Worm (Caenorhabditis elegans): ENCODE data around the gene Y46G5A.15.

- TF ChIP-seq nhr-76 (tag; optimal IDR thresholded peaks at IDR 0.05) (no peak), lir-3 (tag; optimal IDR thresholded peaks at IDR 0.05; ENCODE audit: poor library complexity) (no peak), sox-4 (tag; optimal IDR thresholded peaks at IDR 0.05) (no peak), elt-2 (tag; optimal IDR thresholded peaks at IDR 0.05) (no peak), fkh-10 (GFP tag; optimal IDR thresholded peaks at IDR 0.05) (no peak), ceh-63 (GFP tag; optimal IDR thresholded peaks at IDR 0.05) (no peak), nhr-237 (tag; optimal IDR thresholded peaks at IDR 0.05) (no peak), unc-62 (GFP tag; optimal IDR thresholded peaks at IDR 0.05) (no peak), nhr-47 (tag; optimal IDR thresholded peaks at IDR 0.05) (no peak)
Measured at ce11 chrII:12767258-12767824, 17.9 kb downstream of the Y46G5A.15 start.
